Worm (Caenorhabditis elegans): ENCODE measurements around the gene plpp-1.2.

Gene plpp-1.2

ce11 chrII:6470985-6471384 is 14.3 kb upstream of the plpp-1.2 start, which contains the start of gene dgk-5:
TSS of gene dgk-5 (minus strand) at chrII:6471085.
- TF ChIP-seq dve-1 (tag; optimal IDR thresholded peaks at IDR 0.05) = no peak
- no peak for TF ChIP-seq hlh-30 (tag; optimal IDR thresholded peaks at IDR 0.05; ENCODE audit: insufficient read depth)
- TF ChIP-seq ttx-3 (tag; optimal IDR thresholded peaks at IDR 0.05) = no peak
- no peak for TF ChIP-seq mec-3 (tag; optimal IDR thresholded peaks at IDR 0.05; ENCODE audit: borderline replicate concordance)
- no peak for TF ChIP-seq ets-4 (tag; optimal IDR thresholded peaks at IDR 0.05)

- TF ChIP-seq T23F11.4 (GFP tag; optimal IDR thresholded peaks at IDR 0.05) (no peak), F13H6.1 (tag; optimal IDR thresholded peaks at IDR 0.05) (no peak), ceh-22 (tag; optimal IDR thresholded peaks at IDR 0.05) (no peak), fax-1 (tag; optimal IDR thresholded peaks at IDR 0.05) (no peak), pros-1 (tag; optimal IDR thresholded peaks at IDR 0.05) (no peak), npax-4 (tag; optimal IDR thresholded peaks at IDR 0.05) (no peak), nfya-1 (tag; optimal IDR thresholded peaks at IDR 0.05) (no peak), ceh-6 (GFP tag; optimal IDR thresholded peaks at IDR 0.05) (no peak), hlh-6 (tag; optimal IDR thresholded peaks at IDR 0.05) (no peak), ceh-2 (tag; optimal IDR thresholded peaks at IDR 0.05) (no peak), nhr-232 (tag; optimal IDR thresholded peaks at IDR 0.05) (no peak), ceh-24 (tag; optimal IDR thresholded peaks at IDR 0.05) (no peak), eyg-1 (tag; optimal IDR thresholded peaks at IDR 0.05) (no peak), ztf-16 (tag; optimal IDR thresholded peaks at IDR 0.05) (no peak), ceh-30 (tag; optimal IDR thresholded peaks at IDR 0.05) (no peak), C38D4.7 (GFP tag; optimal IDR thresholded peaks at IDR 0.05) (no peak), ceh-34 (tag; optimal IDR thresholded peaks at IDR 0.05) (no peak), che-1 (tag; optimal IDR thresholded peaks at IDR 0.05) (no peak)
Observed at ce11 chrII:6475180-6475737, 10.0 kb upstream of the plpp-1.2 start, which contains the start of gene T28D9.16. TSS of gene T28D9.16 (plus strand) at chrII:6475687.

- TF ChIP-seq nfya-1 (tag; optimal IDR thresholded peaks at IDR 0.05) = no peak
- no peak for TF ChIP-seq C38D4.7 (GFP tag; optimal IDR thresholded peaks at IDR 0.05)
- TF ChIP-seq ceh-9 (tag; optimal IDR thresholded peaks at IDR 0.05) = no peak
- TF ChIP-seq pha-4 (tag; optimal IDR thresholded peaks at IDR 0.05) = no peak
- no peak for TF ChIP-seq ceh-30 (tag; optimal IDR thresholded peaks at IDR 0.05)
- no peak for TF ChIP-seq unc-86 (tag; optimal IDR thresholded peaks at IDR 0.05)
- no peak for TF ChIP-seq hlh-8 (tag; optimal IDR thresholded peaks at IDR 0.05)
- TF ChIP-seq ceh-45 (GFP tag; IDR thresholded peaks at IDR 0.05) = no peak
Observed at ce11 chrII:6476655-6477054, 8.6 kb upstream of the plpp-1.2 start, which contains the start of gene T28D9.4. TSS of gene T28D9.4 (plus strand) at chrII:6476955.

- no peak for TF ChIP-seq hlh-30 (tag; optimal IDR thresholded peaks at IDR 0.05; ENCODE audit: insufficient read depth)
- TF ChIP-seq odd-2 (tag; optimal IDR thresholded peaks at IDR 0.05) = no peak
- peak; percentile 15 for TF ChIP-seq ceh-18 (tag; optimal IDR thresholded peaks at IDR 0.05)
- TF ChIP-seq unc-55 (GFP tag; optimal IDR thresholded peaks at IDR 0.05) = peak; percentile 39
- TF ChIP-seq pros-1 (tag; optimal IDR thresholded peaks at IDR 0.05) = no peak
Observed at ce11 chrII:6482102-6482501, 3.2 kb upstream of the plpp-1.2 start, which contains the start of gene del-10. TSS of gene del-10 (minus strand) at chrII:6482125.

ce11 chrII:6482762-6483161 is 2.5 kb upstream of the plpp-1.2 start:
- TF ChIP-seq unc-55 (GFP tag; optimal IDR thresholded peaks at IDR 0.05) = peak; percentile 50
- no peak for TF ChIP-seq pax-1 (tag; optimal IDR thresholded peaks at IDR 0.05)

- TF ChIP-seq ceh-34 (tag; optimal IDR thresholded peaks at IDR 0.05) = no peak
- peak; percentile 16 for TF ChIP-seq rnt-1 (tag; optimal IDR thresholded peaks at IDR 0.05)
- TF ChIP-seq unc-55 (GFP tag; optimal IDR thresholded peaks at IDR 0.05) = peak; percentile 31
Observed at ce11 chrII:6486344-6486743, 1.1 kb downstream of the plpp-1.2 start.
